Fruit fly (Drosophila melanogaster): ENCODE data around the gene cyc.
A peak's percentile ranks its signal among the peaks of the same experiment; 100 is the strongest.

cyc gene

DNA sequence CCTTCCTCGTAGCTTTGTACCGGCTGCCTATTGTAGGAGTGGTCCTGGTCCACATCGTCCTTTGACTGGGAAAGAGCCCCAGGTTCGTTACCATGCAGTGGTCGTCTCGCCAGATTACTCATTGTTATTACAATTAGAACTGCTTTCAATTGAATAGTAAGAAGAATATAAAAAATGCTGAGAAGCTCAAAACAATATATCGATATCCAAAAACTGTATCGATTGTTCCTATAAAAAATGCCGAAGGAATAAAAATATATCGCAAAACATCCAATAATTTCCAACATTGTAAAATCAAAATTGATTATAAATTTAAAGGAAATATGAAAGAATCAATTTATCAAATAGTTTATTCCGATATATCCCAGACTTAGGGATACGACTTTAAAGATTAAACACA, 10.8 kb downstream of the cyc start, which contains the start of the genes TORIP and Ccdc58 (continued):
- TF ChIP-seq ac (GFP tag; optimal IDR thresholded peaks at IDR 0.05) (no peak), Doc3 (GFP tag; IDR thresholded peaks at IDR 0.05; ENCODE audit: partially characterized antibody) (peak; percentile 82), PHDP (tag; optimal IDR thresholded peaks at IDR 0.05) (no peak), CG14860 (GFP tag; IDR thresholded peaks at IDR 0.05; ENCODE audit: partially characterized antibody) (peak; percentile 67), Ravus (GFP tag; IDR thresholded peaks at IDR 0.05) (no peak), stwl (tag; optimal IDR thresholded peaks at IDR 0.05) (peak; percentile 55), amos (GFP tag; IDR thresholded peaks at IDR 0.05; ENCODE audit: partially characterized antibody) (peak; percentile 77), BEAF-32 (GFP tag; optimal IDR thresholded peaks at IDR 0.05) (peak; percentile 71), chinmo (GFP tag; IDR thresholded peaks at IDR 0.05; ENCODE audit: partially characterized antibody) (0 out of 4 replicates have a peak, but pooled peaks have one; percentile 21), CG1603 (tag; optimal IDR thresholded peaks at IDR 0.05) (no peak), gcm (GFP tag; optimal IDR thresholded peaks at IDR 0.05) (no peak), CG11456 (GFP tag; IDR thresholded peaks at IDR 0.05) (no peak), maf-S (GFP tag; optimal IDR thresholded peaks at IDR 0.05) (no peak), CG17568 (GFP tag; optimal IDR thresholded peaks at IDR 0.05) (no peak), Bteb2 (GFP tag; optimal IDR thresholded peaks at IDR 0.05) (no peak), Chrac-16 (GFP tag; optimal IDR thresholded peaks at IDR 0.05) (no peak), pita (GFP tag; optimal IDR thresholded peaks at IDR 0.05) (no peak), trem (tag; optimal IDR thresholded peaks at IDR 0.05) (peak; percentile 25), HLH4C (GFP tag; IDR thresholded peaks at IDR 0.05; ENCODE audit: partially characterized antibody) (peak; percentile 65; the same call in 2 of the 3 replicates), sens (GFP tag) (peak; percentile 17), Hmr (GFP tag; optimal IDR thresholded peaks at IDR 0.05) (no peak), Poxn (GFP tag; IDR thresholded peaks at IDR 0.05) (no peak), CG1832 (GFP tag; optimal IDR thresholded peaks at IDR 0.05) (no peak), oc (tag; optimal IDR thresholded peaks at IDR 0.05) (no peak), CG17612 (GFP tag; IDR thresholded peaks at IDR 0.05) (no peak), CG3407 (GFP tag; optimal IDR thresholded peaks at IDR 0.05) (no peak), dm (GFP tag; optimal IDR thresholded peaks at IDR 0.05) (no peak), Drgx (GFP tag; IDR thresholded peaks at IDR 0.05) (no peak), Camta (GFP tag; optimal IDR thresholded peaks at IDR 0.05) (no peak), dimm (GFP tag; IDR thresholded peaks at IDR 0.05) (no peak), pb (GFP tag; optimal IDR thresholded peaks at IDR 0.05) (no peak), fd96Cb (tag; optimal IDR thresholded peaks at IDR 0.05) (no peak), Dll (GFP tag; IDR thresholded peaks at IDR 0.05; ENCODE audit: partially characterized antibody) (peak; percentile 85), zen (tag; optimal IDR thresholded peaks at IDR 0.05) (no peak), MESR4 (GFP tag; optimal IDR thresholded peaks at IDR 0.05) (peak; percentile 27), cwo (GFP tag; optimal IDR thresholded peaks at IDR 0.05) (no peak), CG2129 (GFP tag; IDR thresholded peaks at IDR 0.05; ENCODE audit: partially characterized antibody) (peak; percentile 67), Sox100B (GFP tag; optimal IDR thresholded peaks at IDR 0.05) (no peak), shn (GFP tag; optimal IDR thresholded peaks at IDR 0.05) (no peak), CG1602 (GFP tag; optimal IDR thresholded peaks at IDR 0.05) (no peak), CG10321 (GFP tag; IDR thresholded peaks at IDR 0.05) (no peak), Hsf (GFP tag; optimal IDR thresholded peaks at IDR 0.05) (no peak), CG6254 (GFP tag; optimal IDR thresholded peaks at IDR 0.05) (no peak), CG12155 (GFP tag; optimal IDR thresholded peaks at IDR 0.05) (no peak), eve (GFP tag; optimal IDR thresholded peaks at IDR 0.05) (no peak), CG16813 (GFP tag; IDR thresholded peaks at IDR 0.05; ENCODE audit: partially characterized antibody) (peak; percentile 72), CG6854 (GFP tag; optimal IDR thresholded peaks at IDR 0.05) (no peak), Rx (GFP tag; IDR thresholded peaks at IDR 0.05) (no peak), CG7963 (GFP tag; IDR thresholded peaks at IDR 0.05; ENCODE audit: partially characterized antibody) (0 out of 3 replicates have a peak, but pooled peaks have one; percentile 54), CG4404 (GFP tag; IDR thresholded peaks at IDR 0.05) (no peak)
